Worm (Caenorhabditis elegans) whole organism, L1 larva: Measurements from ENCODE around the gene algn-8.
"Not testable (repeated sequence)": the region's sequence is repeated elsewhere in the genome, so short reads cannot be mapped to it uniquely, and the experiment has no call there.

ENCODE experiments used
- C04F5.9 ChIP-seq: sonication (generic microtip); optimal IDR thresholded peaks from 2 replicates; lab custom pipeline; 2016; ENCODE audit warnings: missing genetic modification characterization, missing compliant biosample characterization
- alr-1 ChIP-seq: fragments of 200-800 bp; sonication (Bioruptor generic); optimal IDR thresholded peaks from 2 replicates; lab custom pipeline; 2018; ENCODE audit warnings: borderline replicate concordance, mild to moderate bottlenecking, missing genetic modification characterization, missing compliant biosample characterization
- aly-2 ChIP-seq: fragments of 150-350 bp; optimal IDR thresholded peaks from 2 replicates; lab custom pipeline; 2014; ENCODE audit warnings: missing biosample characterization, missing genetic modification characterization
- blmp-1 ChIP-seq: fragments of 150-350 bp; optimal IDR thresholded peaks from 2 replicates; lab custom pipeline; 2014; ENCODE audit warnings: missing biosample characterization, missing genetic modification characterization
- ceh-63 ChIP-seq: fragments of 200-800 bp; sonication (Bioruptor generic); optimal IDR thresholded peaks from 2 replicates; lab custom pipeline; 2018; ENCODE audit warnings: mild to moderate bottlenecking, missing genetic modification characterization, missing compliant biosample characterization
- ceh-8 ChIP-seq: fragments of 200-800 bp; sonication (Bioruptor generic); optimal IDR thresholded peaks from 2 replicates; lab custom pipeline; 2018; ENCODE audit warnings: mild to moderate bottlenecking, missing genetic modification characterization, moderate library complexity, missing compliant biosample characterization
- ceh-90 ChIP-seq: sonication (generic microtip); optimal IDR thresholded peaks from 2 replicates; lab custom pipeline; 2016; ENCODE audit warnings: missing genetic modification characterization, missing compliant biosample characterization
- dpl-1 ChIP-seq, 3 experiments: fragments of 150-350 bp in 2 of 3; sonication (generic microtip) in 1 of 3; optimal IDR thresholded peaks; 2 replicates each; lab custom pipeline; 2014 to 2017; ENCODE audit warnings: missing biosample characterization in 3 of 3, missing genetic modification characterization in 3 of 3, missing genetic modification reagents in 3 of 3
- efl-1 ChIP-seq, 4 experiments: fragments of 150-350 bp; optimal IDR thresholded peaks in 3 of 4; peaks in 1 of 4; 1 replicate in 1 of 4; 2 replicates in 3 of 4; lab custom pipeline; 2014; ENCODE audit warnings: missing biosample characterization in 2 of 4, missing genetic modification characterization in 2 of 4, missing genetic modification reagents in 2 of 4
- efl-3 ChIP-seq: fragments of 200-800 bp; sonication (Bioruptor generic); optimal IDR thresholded peaks from 2 replicates; lab custom pipeline; 2018; ENCODE audit warnings: mild to moderate bottlenecking, missing genetic modification characterization, missing compliant biosample characterization
- elt-2 ChIP-seq: sonication (generic microtip); optimal IDR thresholded peaks from 2 replicates; lab custom pipeline; 2016; ENCODE audit warnings: missing genetic modification characterization, mild to moderate bottlenecking, inconsistent platforms, missing compliant biosample characterization, missing genetic modification reagents
- elt-3 ChIP-seq, 6 experiments: fragments of 150-350 bp in 1 of 6; sonication (generic microtip); optimal IDR thresholded peaks; 2 replicates each; lab custom pipeline; 2017 to 2018; ENCODE audit warnings: missing biosample characterization in 6 of 6, missing genetic modification characterization in 6 of 6, inconsistent platforms in 1 of 6
- ets-5 ChIP-seq: fragments of 200-800 bp; sonication (Bioruptor generic); IDR thresholded peaks from 2 replicates; pipeline ENCODE4 v1.3.6; 2022; ENCODE audit warnings: missing genetic modification characterization, missing compliant biosample characterization
- fkh-10 ChIP-seq: sonication (generic microtip); optimal IDR thresholded peaks from 2 replicates; lab custom pipeline; 2017; ENCODE audit warnings: missing biosample characterization, missing genetic modification reagents, missing genetic modification characterization
- fkh-4 ChIP-seq: sonication (generic microtip); optimal IDR thresholded peaks from 2 replicates; lab custom pipeline; 2016; ENCODE audit warnings: missing compliant biosample characterization, missing genetic modification characterization, borderline replicate concordance
- fkh-8 ChIP-seq: sonication (generic microtip); optimal IDR thresholded peaks from 2 replicates; lab custom pipeline; 2016; ENCODE audit warnings: mild to moderate bottlenecking, missing genetic modification characterization, missing compliant biosample characterization
- hlh-4 ChIP-seq: sonication (generic microtip); optimal IDR thresholded peaks from 2 replicates; lab custom pipeline; 2016; ENCODE audit warnings: mild to moderate bottlenecking, missing genetic modification characterization, missing compliant biosample characterization
- hpl-2 ChIP-seq: fragments of 150-350 bp; optimal IDR thresholded peaks from 2 replicates; lab custom pipeline; 2014; ENCODE audit warnings: missing biosample characterization, missing genetic modification reagents, missing genetic modification characterization
- lin-13 ChIP-seq: fragments of 150-350 bp; optimal IDR thresholded peaks from 2 replicates; lab custom pipeline; 2014; ENCODE audit warnings: missing biosample characterization, missing genetic modification reagents, missing genetic modification characterization
- lin-15B ChIP-seq: fragments of 150-350 bp; sonication (generic microtip); optimal IDR thresholded peaks from 3 replicates; lab custom pipeline; 2014; ENCODE audit warnings: missing biosample characterization, missing genetic modification characterization
- mab-9 ChIP-seq: fragments of 200-800 bp; sonication (Bioruptor generic); IDR thresholded peaks from 2 replicates; pipeline ENCODE4 v1.3.6; 2022; ENCODE audit warnings: missing genetic modification reagents, missing genetic modification characterization, missing compliant biosample characterization
- mdl-1 ChIP-seq, 2 experiments: fragments of 150-350 bp; optimal IDR thresholded peaks; 2 replicates each; lab custom pipeline; 2014 to 2017; ENCODE audit warnings: missing biosample characterization in 2 of 2, missing genetic modification characterization in 2 of 2, inconsistent platforms in 1 of 2
- nhr-11 ChIP-seq: fragments of 150-350 bp; optimal IDR thresholded peaks from 2 replicates; lab custom pipeline; 2014; ENCODE audit warnings: missing biosample characterization, missing genetic modification characterization
- nhr-19 ChIP-seq: fragments of 200-800 bp; sonication (Bioruptor generic); conservative IDR thresholded peaks from 2 replicates; pipeline ENCODE4 v1.3.6; 2022; ENCODE audit warnings: missing genetic modification characterization, missing compliant biosample characterization
- nhr-47 ChIP-seq: sonication (generic microtip); optimal IDR thresholded peaks from 2 replicates; lab custom pipeline; 2016; ENCODE audit warnings: mild to moderate bottlenecking, missing genetic modification characterization, moderate library complexity, missing compliant biosample characterization
- nhr-71 ChIP-seq: sonication (generic microtip); optimal IDR thresholded peaks from 2 replicates; lab custom pipeline; 2016; ENCODE audit warnings: mild to moderate bottlenecking, missing genetic modification characterization, moderate library complexity, missing compliant biosample characterization
- nhr-76 ChIP-seq: sonication (generic microtip); optimal IDR thresholded peaks from 2 replicates; lab custom pipeline; 2017; ENCODE audit warnings: missing biosample characterization, missing genetic modification characterization
- nhr-77 ChIP-seq: fragments of 150-350 bp; optimal IDR thresholded peaks from 2 replicates; lab custom pipeline; 2014; ENCODE audit warnings: missing biosample characterization, missing genetic modification characterization
- nhr-90 ChIP-seq: sonication (generic microtip); optimal IDR thresholded peaks from 2 replicates; lab custom pipeline; 2016; ENCODE audit warnings: mild to moderate bottlenecking, missing genetic modification characterization, missing compliant biosample characterization; ENCODE audit not compliant: poor library complexity
- sptf-1 ChIP-seq: fragments of 150-350 bp; optimal IDR thresholded peaks from 2 replicates; lab custom pipeline; 2014; ENCODE audit warnings: missing biosample characterization, missing genetic modification characterization
- swsn-7 ChIP-seq: sonication (generic microtip); optimal IDR thresholded peaks from 2 replicates; lab custom pipeline; 2016; ENCODE audit warnings: missing genetic modification characterization, missing compliant biosample characterization
- unc-130 ChIP-seq: fragments of 150-350 bp; optimal IDR thresholded peaks from 2 replicates; lab custom pipeline; 2017; ENCODE audit warnings: missing biosample characterization, missing genetic modification characterization, inconsistent platforms
- unc-62 ChIP-seq: fragments of 150-350 bp; optimal IDR thresholded peaks from 2 replicates; lab custom pipeline; 2014; ENCODE audit warnings: missing biosample characterization, missing genetic modification reagents, missing genetic modification characterization
- unc-86 ChIP-seq: sonication (generic microtip); optimal IDR thresholded peaks from 2 replicates; lab custom pipeline; 2016; ENCODE audit warnings: missing genetic modification characterization, missing compliant biosample characterization
- unc-98 ChIP-seq: fragments of 200-800 bp; sonication (Bioruptor generic); IDR thresholded peaks from 2 replicates; pipeline ENCODE4 v1.3.6; 2022; ENCODE audit warnings: missing genetic modification characterization, missing compliant biosample characterization
- xbp-1 ChIP-seq: sonication (generic microtip); optimal IDR thresholded peaks from 2 replicates; lab custom pipeline; 2016; ENCODE audit warnings: missing genetic modification characterization, missing compliant biosample characterization
- zag-1 ChIP-seq: fragments of 150-350 bp; optimal IDR thresholded peaks from 2 replicates; lab custom pipeline; 2014; ENCODE audit warnings: missing biosample characterization, missing genetic modification characterization

Gene algn-8

DNA sequence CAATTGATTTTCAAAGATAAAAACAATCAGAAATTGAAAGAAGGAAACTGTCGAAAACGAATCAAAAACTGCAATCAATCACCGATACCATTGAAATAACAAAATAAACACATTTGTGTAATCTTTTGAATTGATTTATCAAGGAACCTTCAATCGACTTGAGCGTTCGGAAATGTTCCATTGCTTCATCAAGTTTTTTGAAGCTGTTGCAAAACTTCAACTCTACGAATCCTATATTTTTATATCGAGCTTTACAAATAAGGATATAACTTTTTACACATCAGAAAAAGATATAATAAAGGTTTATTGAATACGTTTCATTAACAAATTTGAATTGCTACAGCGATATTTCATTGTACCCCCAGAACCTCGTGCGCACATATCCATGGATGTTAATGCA, 13.3 kb downstream of the algn-8 start, which contains the start of gene chil-8:
Gene chil-8 (minus strand): TSS at position 101 of the 400 bp plus-strand sequence.
- TF ChIP-seq nhr-77 (no peak), hpl-2 (no peak), sptf-1 (tag; lab: Kevin White, UChicago) (no peak), blmp-1 (tag; lab: Kevin White, UChicago) (no peak), mdl-1 (tag; optimal IDR thresholded peaks at IDR 0.05; lab: Kevin White, UChicago) (no peak)
- TF ChIP-seq, all 84 proteins: peak for 0

- TF ChIP-seq nhr-90 (no peak), lin-15B (no peak), ceh-8 (GFP tag; lab: Kevin White, UChicago) (no peak), nhr-77 (no peak), nhr-76 (tag; lab: Kevin White, UChicago) (no peak), nhr-71 (tag; lab: Kevin White, UChicago) (no peak), C04F5.9 (tag; lab: Kevin White, UChicago) (no peak)
Observed at ce11 chrII:9871061-9871460, 15.2 kb downstream of the algn-8 start, which contains the start of gene chil-7. Gene chil-7 (minus strand): TSS chrII:9871172.

DNA sequence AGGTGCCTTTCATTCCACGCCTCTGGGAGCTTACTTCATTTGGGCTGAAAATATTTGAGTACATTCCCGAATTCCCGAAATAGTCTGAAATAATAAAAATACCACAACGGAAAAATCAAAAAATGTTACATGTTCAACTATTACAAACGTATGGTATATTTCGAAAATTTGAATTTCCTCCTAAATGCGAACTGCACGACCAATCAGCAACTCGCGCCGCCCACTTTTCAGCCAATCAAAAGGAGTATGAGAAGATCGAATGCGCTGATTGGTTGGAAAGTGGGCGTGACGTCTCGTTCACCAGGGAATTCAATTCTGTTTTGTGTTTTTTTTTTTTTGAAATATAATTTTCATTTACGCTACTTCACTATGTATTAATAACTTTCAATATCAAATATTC, 17.5 kb downstream of the algn-8 start, which contains the start of gene old-1:
Gene old-1 (minus strand): TSS at position 50 of the 400 bp plus-strand sequence.
- TF ChIP-seq efl-1 (optimal IDR thresholded peaks at IDR 0.05; lab: Kevin White, UChicago) (no peak), efl-1 (GFP tag; optimal IDR thresholded peaks at IDR 0.05 in 1 of 2; lab: Kevin White, UChicago) (peak in 1 of 2 experiments; percentile 86), unc-98 (GFP tag; lab: Robert Waterston, UW) (no peak)

- TF ChIP-seq unc-86 (tag; lab: Kevin White, UChicago) (no peak), dpl-1 (GFP tag; optimal IDR thresholded peaks at IDR 0.05; lab: Kevin White, UChicago) (no peak), elt-3 (tag; optimal IDR thresholded peaks at IDR 0.05; lab: Kevin White, UChicago) (no peak), fkh-10 (GFP tag; lab: Kevin White, UChicago) (no peak), swsn-7 (tag; lab: Kevin White, UChicago) (no peak), unc-98 (GFP tag; lab: Robert Waterston, UW) (no peak), alr-1 (tag; lab: Kevin White, UChicago) (no peak), zag-1 (tag; lab: Kevin White, UChicago) (no peak), fkh-4 (tag; lab: Kevin White, UChicago) (no peak), nhr-11 (tag; lab: Kevin White, UChicago) (no peak), unc-62 (GFP tag; lab: Kevin White, UChicago) (no peak), efl-3 (GFP tag; lab: Kevin White, UChicago) (no peak), ceh-63 (GFP tag; lab: Kevin White, UChicago) (no peak)
Observed at ce11 chrII:9868207-9868606, 18.0 kb downstream of the algn-8 start.

ce11 chrII:9866378-9866777, 19.9 kb downstream of the algn-8 start, which contains the start of gene chil-1:
Gene chil-1 (minus strand): TSS chrII:9866478.
- TF ChIP-seq dpl-1 (GFP tag; optimal IDR thresholded peaks at IDR 0.05; lab: Kevin White, UChicago); nhr-76 (tag; lab: Kevin White, UChicago); aly-2: not testable (repeated sequence)

ce11 chrII:9862147-9862546, 24.1 kb downstream of the algn-8 start, which contains the start of gene C08H9.18:
Gene C08H9.18 (minus strand): TSS chrII:9862247.
- TF ChIP-seq fkh-10 (GFP tag; lab: Kevin White, UChicago) (no peak), ceh-90 (tag; lab: Kevin White, UChicago) (no peak), nhr-47 (tag; lab: Kevin White, UChicago) (no peak)

DNA sequence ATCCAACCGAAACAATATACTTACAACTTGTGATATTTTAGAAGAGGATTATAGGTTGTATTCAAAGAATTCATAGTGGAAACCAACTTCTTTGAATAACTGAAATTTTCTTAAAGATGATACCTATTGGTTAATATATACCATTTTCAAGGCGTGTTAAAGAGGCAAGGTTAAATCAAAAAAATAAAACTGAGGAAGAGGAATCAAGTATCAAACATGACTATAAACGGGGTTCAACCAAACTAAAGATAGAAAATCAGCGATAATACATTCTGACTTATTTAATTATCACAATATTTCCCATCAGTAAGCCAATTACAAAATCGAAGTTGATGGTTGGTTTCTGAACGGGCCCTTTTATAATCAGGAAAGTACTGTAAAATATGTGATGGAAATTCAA, 24.8 kb downstream of the algn-8 start, which contains the start of gene chil-3:
Gene chil-3 (minus strand): TSS at position 101 of the 400 bp plus-strand sequence.
- TF ChIP-seq lin-13 (GFP tag; lab: Kevin White, UChicago), result no peak
- no peak for TF ChIP-seq mab-9
- TF ChIP-seq fkh-8 (tag; lab: Kevin White, UChicago), result no peak
- no peak for TF ChIP-seq elt-2 (tag; lab: Kevin White, UChicago)
- TF ChIP-seq ceh-8 (GFP tag; lab: Kevin White, UChicago), result no peak
- TF ChIP-seq unc-130 (tag; lab: Kevin White, UChicago), result no peak
- TF ChIP-seq alr-1 (tag; lab: Kevin White, UChicago), result no peak
- no peak for TF ChIP-seq nhr-47 (tag; lab: Kevin White, UChicago)
- no peak for TF ChIP-seq xbp-1 (tag; lab: Kevin White, UChicago)
- TF ChIP-seq C04F5.9 (tag; lab: Kevin White, UChicago), result no peak
- TF ChIP-seq fkh-10 (GFP tag; lab: Kevin White, UChicago), result no peak
- no peak for TF ChIP-seq ceh-63 (GFP tag; lab: Kevin White, UChicago)
- no peak for TF ChIP-seq ets-5 (GFP tag; lab: Robert Waterston, UW)
- TF ChIP-seq nhr-71 (tag; lab: Kevin White, UChicago), result no peak
- TF ChIP-seq hlh-4 (tag; lab: Kevin White, UChicago), result no peak
- TF ChIP-seq sptf-1 (tag; lab: Kevin White, UChicago), result no peak
- TF ChIP-seq nhr-19, result no peak
